Fruit fly (Drosophila melanogaster) whole organism, embryonic: ENCODE measurements around the gene CG45079.

Experiments used
- Atf3 ChIP-seq: fragments of 200-800 bp; sonication (Bioruptor generic); optimal IDR thresholded peaks from 3 replicates; lab custom pipeline; 2016; ENCODE audit warnings: missing biosample characterization, missing genetic modification characterization
- Atf6 ChIP-seq: fragments of 200-800 bp; sonication (Bioruptor generic); IDR thresholded peaks from 2 replicates; pipeline ENCODE4 v1.3.6; 2022; ENCODE audit warnings: missing biosample characterization, missing genetic modification characterization
- Blimp-1 ChIP-seq: fragments of 200-800 bp; sonication (Bioruptor generic); optimal IDR thresholded peaks from 3 replicates; lab custom pipeline; 2018; ENCODE audit warnings: missing biosample characterization, missing genetic modification characterization, mild to moderate bottlenecking, moderate library complexity, missing genetic modification reagents
- CG11695 ChIP-seq: fragments of 200-800 bp; sonication (Bioruptor generic); IDR thresholded peaks from 3 replicates; pipeline ENCODE4 v1.3.6; 2022; ENCODE audit warnings: missing biosample characterization, missing genetic modification characterization
- CG12299 ChIP-seq: fragments of 200-800 bp; sonication (Bioruptor generic); optimal IDR thresholded peaks from 2 replicates; lab custom pipeline; 2018; ENCODE audit warnings: missing biosample characterization, mild to moderate bottlenecking, missing genetic modification characterization
- CG12744 ChIP-seq: fragments of 200-800 bp; sonication (Bioruptor generic); optimal IDR thresholded peaks from 2 replicates; lab custom pipeline; 2016; ENCODE audit warnings: missing biosample characterization, missing genetic modification characterization
- CG1529 ChIP-seq: fragments of 200-800 bp; sonication (Bioruptor generic); optimal IDR thresholded peaks from 3 replicates; lab custom pipeline; 2018; ENCODE audit warnings: missing biosample characterization, missing genetic modification characterization
- CG1603 ChIP-seq: fragments of 200-800 bp; sonication (Bioruptor generic); optimal IDR thresholded peaks from 2 replicates; lab custom pipeline; 2019; ENCODE audit warnings: missing biosample characterization, mild to moderate bottlenecking, missing genetic modification characterization, moderate library complexity
- CG16813 ChIP-seq: fragments of 200-800 bp; sonication (Bioruptor generic); IDR thresholded peaks from 3 replicates; pipeline ENCODE4 v1.3.6; 2022; ENCODE audit warnings: missing biosample characterization, missing genetic modification characterization; ENCODE audit not compliant: partially characterized antibody
- CG17385 ChIP-seq: fragments of 200-800 bp; sonication (Bioruptor generic); optimal IDR thresholded peaks from 3 replicates; lab custom pipeline; 2018; ENCODE audit warnings: missing biosample characterization, mild to moderate bottlenecking, missing genetic modification characterization
- CG18599 ChIP-seq: fragments of 200-800 bp; sonication (Bioruptor generic); optimal IDR thresholded peaks from 3 replicates; lab custom pipeline; 2017; ENCODE audit warnings: missing biosample characterization, missing genetic modification characterization, mild to moderate bottlenecking, moderate library complexity, missing genetic modification reagents
- CG18764 ChIP-seq: fragments of 200-800 bp; sonication (Bioruptor generic); optimal IDR thresholded peaks from 3 replicates; lab custom pipeline; 2016; ENCODE audit warnings: missing biosample characterization, missing genetic modification characterization
- CG2116 ChIP-seq: fragments of 200-800 bp; sonication (Bioruptor generic); optimal IDR thresholded peaks from 3 replicates; lab custom pipeline; 2018; ENCODE audit warnings: missing biosample characterization, mild to moderate bottlenecking, missing genetic modification characterization
- CG30431 ChIP-seq: fragments of 200-800 bp; sonication (Bioruptor generic); optimal IDR thresholded peaks from 2 replicates; lab custom pipeline; 2017; ENCODE audit warnings: missing biosample characterization, missing genetic modification characterization
- CG31388 ChIP-seq: fragments of 200-800 bp; sonication (Bioruptor generic); optimal IDR thresholded peaks from 2 replicates; lab custom pipeline; 2016; ENCODE audit warnings: missing biosample characterization, missing genetic modification characterization
- CG31441 ChIP-seq: fragments of 200-800 bp; sonication (Bioruptor generic); IDR thresholded peaks from 2 replicates; pipeline ENCODE4 v1.3.6; 2022; ENCODE audit warnings: missing biosample characterization, missing genetic modification characterization
- CG4328 ChIP-seq: fragments of 200-800 bp; sonication (Bioruptor generic); optimal IDR thresholded peaks from 3 replicates; lab custom pipeline; 2017; ENCODE audit warnings: missing biosample characterization, missing genetic modification reagents, missing genetic modification characterization
- CG6654 ChIP-seq: fragments of 200-800 bp; sonication (Bioruptor generic); optimal IDR thresholded peaks from 2 replicates; lab custom pipeline; 2017; ENCODE audit warnings: missing biosample characterization, mild to moderate bottlenecking, missing genetic modification characterization
- CG6683 ChIP-seq: fragments of 200-800 bp; sonication (Bioruptor generic); optimal IDR thresholded peaks from 2 replicates; lab custom pipeline; 2017; ENCODE audit warnings: missing biosample characterization, mild to moderate bottlenecking, missing genetic modification characterization, missing genetic modification reagents
- CG7963 ChIP-seq: fragments of 200-800 bp; sonication (Bioruptor generic); IDR thresholded peaks from 3 replicates; pipeline ENCODE4 v1.3.6; 2022; ENCODE audit warnings: missing biosample characterization, missing genetic modification characterization; ENCODE audit not compliant: partially characterized antibody
- CG8478 ChIP-seq: fragments of >200 bp; optimal IDR thresholded peaks from 2 replicates; lab custom pipeline; 2018
- CG8944 ChIP-seq: fragments of 200-800 bp; sonication (Bioruptor generic); optimal IDR thresholded peaks from 3 replicates; lab custom pipeline; 2016; ENCODE audit warnings: missing biosample characterization, missing genetic modification characterization
- CG9215 ChIP-seq: fragments of 200-800 bp; sonication (Bioruptor generic); IDR thresholded peaks from 2 replicates; pipeline ENCODE4 v1.3.6; 2022; ENCODE audit warnings: missing biosample characterization, missing genetic modification characterization
- CG9727 ChIP-seq: fragments of 200-800 bp; sonication (Bioruptor generic); optimal IDR thresholded peaks from 3 replicates; lab custom pipeline; 2017; ENCODE audit warnings: missing biosample characterization, mild to moderate bottlenecking, missing genetic modification characterization
- Camta ChIP-seq: fragments of 200-800 bp; sonication (Bioruptor generic); optimal IDR thresholded peaks from 2 replicates; lab custom pipeline; 2016; ENCODE audit warnings: missing biosample characterization, missing genetic modification characterization
- Doc3 ChIP-seq: fragments of 200-800 bp; sonication (Bioruptor generic); IDR thresholded peaks from 3 replicates; pipeline ENCODE4 v1.3.6; 2022; ENCODE audit warnings: missing biosample characterization, missing genetic modification characterization; ENCODE audit not compliant: partially characterized antibody
- Ets65A ChIP-seq: fragments of 200-800 bp; sonication (Bioruptor generic); peaks from one replicate; lab custom pipeline; 2016; ENCODE audit warnings: missing biosample characterization, missing genetic modification characterization
- Lim3 ChIP-seq: fragments of 200-800 bp; sonication (Bioruptor generic); IDR thresholded peaks from 2 replicates; pipeline ENCODE4 v1.3.6; 2022; ENCODE audit warnings: missing biosample characterization, missing genetic modification characterization
- MBD-R2 ChIP-seq: fragments of 200-800 bp; sonication (Bioruptor generic); IDR thresholded peaks from 2 replicates; pipeline ENCODE4 v1.3.6; 2022; ENCODE audit warnings: missing biosample characterization, missing genetic modification characterization
- Myb ChIP-seq: fragments of 200-800 bp; sonication (Bioruptor generic); optimal IDR thresholded peaks from 2 replicates; lab custom pipeline; 2016; ENCODE audit warnings: missing biosample characterization, missing genetic modification characterization
- NK7.1 ChIP-seq: fragments of 200-800 bp; sonication (Bioruptor generic); optimal IDR thresholded peaks from 3 replicates; lab custom pipeline; 2016; ENCODE audit warnings: missing biosample characterization, missing genetic modification characterization
- PHDP ChIP-seq: fragments of 200-800 bp; sonication (Bioruptor generic); optimal IDR thresholded peaks from 3 replicates; lab custom pipeline; 2018; ENCODE audit warnings: missing biosample characterization, mild to moderate bottlenecking, missing genetic modification characterization, moderate library complexity
- Ptx1 ChIP-seq: fragments of 200-800 bp; sonication (Bioruptor generic); IDR thresholded peaks from 2 replicates; pipeline ENCODE4 v1.3.6; 2022; ENCODE audit warnings: missing biosample characterization, missing genetic modification characterization
- Ssrp ChIP-seq: fragments of 200-800 bp; sonication (Bioruptor generic); optimal IDR thresholded peaks from 2 replicates; lab custom pipeline; 2018; ENCODE audit warnings: missing biosample characterization, mild to moderate bottlenecking, missing genetic modification characterization, moderate library complexity
- Tbp ChIP-seq: fragments of >200 bp; optimal IDR thresholded peaks from 2 replicates; lab custom pipeline; 2018; ENCODE audit warnings: missing biosample characterization, missing genetic modification characterization
- Xrp1 ChIP-seq: fragments of 200-800 bp; sonication (Bioruptor generic); IDR thresholded peaks from 2 replicates; pipeline ENCODE4 v1.3.6; 2022; ENCODE audit warnings: missing biosample characterization, missing genetic modification characterization
- bbx ChIP-seq: fragments of 200-800 bp; sonication (Bioruptor generic); IDR thresholded peaks from 2 replicates; pipeline ENCODE4 v1.3.6; 2022; ENCODE audit warnings: missing biosample characterization, missing genetic modification characterization; ENCODE audit not compliant: partially characterized antibody
- dan ChIP-seq: fragments of 200-800 bp; sonication (Bioruptor generic); IDR thresholded peaks from 2 replicates; pipeline ENCODE4 v1.3.6; 2022; ENCODE audit warnings: missing biosample characterization, missing genetic modification characterization
- dimm ChIP-seq: fragments of 200-800 bp; sonication (Bioruptor generic); IDR thresholded peaks from 2 replicates; pipeline ENCODE4 v1.3.6; 2022; ENCODE audit warnings: missing biosample characterization, missing genetic modification characterization
- h ChIP-seq: fragments of >200 bp; optimal IDR thresholded peaks from 2 replicates; lab custom pipeline; 2017
- jumu ChIP-seq: fragments of 200-800 bp; sonication (Bioruptor generic); optimal IDR thresholded peaks from 3 replicates; lab custom pipeline; 2016; ENCODE audit warnings: missing biosample characterization, missing genetic modification characterization
- ken ChIP-seq: fragments of 200-800 bp; sonication (Bioruptor generic); IDR thresholded peaks from 3 replicates; pipeline ENCODE4 v1.3.6; 2022; ENCODE audit warnings: missing biosample characterization, missing genetic modification characterization
- luna ChIP-seq: fragments of 200-800 bp; sonication (Bioruptor generic); optimal IDR thresholded peaks from 2 replicates; lab custom pipeline; 2016; ENCODE audit warnings: missing biosample characterization, missing genetic modification characterization
- pan ChIP-seq, 4 experiments: fragments of >200 bp in 3 of 4; fragments of 200-800 bp in 1 of 4; sonication (Bioruptor generic) in 1 of 4; optimal IDR thresholded peaks in 3 of 4; IDR thresholded peaks in 1 of 4; 2 replicates each; pipeline versions ENCODE4 v1.3.6 to Lab custom; 2017 to 2022; ENCODE audit warnings: missing biosample characterization in 2 of 4, missing genetic modification characterization in 2 of 4, mixed read lengths in 1 of 4
- ro ChIP-seq: fragments of 200-800 bp; sonication (Bioruptor generic); IDR thresholded peaks from 2 replicates; pipeline ENCODE4 v1.3.6; 2022; ENCODE audit warnings: missing biosample characterization, missing genetic modification characterization
- sens-2 ChIP-seq: fragments of 200-800 bp; sonication (Bioruptor generic); IDR thresholded peaks from 2 replicates; pipeline ENCODE4 v1.3.6; 2022; ENCODE audit warnings: missing biosample characterization, missing genetic modification characterization
- seq ChIP-seq: fragments of 200-800 bp; sonication (Bioruptor generic); IDR thresholded peaks from 2 replicates; pipeline ENCODE4 v1.3.6; 2022; ENCODE audit warnings: missing biosample characterization, missing genetic modification characterization
- sob ChIP-seq: fragments of 200-800 bp; sonication (Bioruptor generic); IDR thresholded peaks from 2 replicates; pipeline ENCODE4 v1.3.6; 2022; ENCODE audit warnings: missing biosample characterization, missing genetic modification characterization
- zen ChIP-seq: fragments of 200-800 bp; sonication (Bioruptor generic); optimal IDR thresholded peaks from 3 replicates; lab custom pipeline; 2018; ENCODE audit warnings: missing biosample characterization, mild to moderate bottlenecking, missing genetic modification characterization, moderate library complexity
- zf30C ChIP-seq: fragments of 200-800 bp; sonication (Bioruptor generic); optimal IDR thresholded peaks from 3 replicates; lab custom pipeline; 2018; ENCODE audit warnings: missing biosample characterization, mild to moderate bottlenecking, missing genetic modification characterization
- zfh2 ChIP-seq: fragments of 200-800 bp; sonication (Bioruptor generic); optimal IDR thresholded peaks from 2 replicates; lab custom pipeline; 2016; ENCODE audit warnings: missing biosample characterization, missing genetic modification characterization

CG45079 gene

dm6 chr3R:17151376-17152026 is 27.2 kb downstream of the CG45079 start, which contains the start of gene CG5292 (continued):
- TF ChIP-seq CG31441 (GFP tag; lab: Robert Waterston, UW) = peak; percentile 95
- no peak for TF ChIP-seq Blimp-1 (GFP tag; lab: Kevin White, UChicago)
- peak; percentile 34; the same call in 1 of the 2 replicates for TF ChIP-seq seq (GFP tag; lab: Robert Waterston, UW)
- TF ChIP-seq CG12299 (tag; lab: Kevin White, UChicago) = no peak
- TF ChIP-seq Tbp (GFP tag; lab: Kevin White, UChicago) = no peak
- TF ChIP-seq NK7.1 (GFP tag; lab: Kevin White, UChicago) = peak; percentile 24
- TF ChIP-seq CG18599 (GFP tag; lab: Kevin White, UChicago) = peak; percentile 59
- TF ChIP-seq Atf3 = no peak
- no peak for TF ChIP-seq Myb (GFP tag; lab: Kevin White, UChicago)
- peak; percentile 65 for TF ChIP-seq Ptx1 (GFP tag; lab: Robert Waterston, UW)
- TF ChIP-seq bbx (GFP tag; lab: Robert Waterston, UW) = peak; percentile 62
- no peak for TF ChIP-seq CG6654 (GFP tag; lab: Kevin White, UChicago)
- TF ChIP-seq CG8478 (lab: Kevin White, UChicago) = no peak
- TF ChIP-seq Ssrp (tag; lab: Kevin White, UChicago) = no peak
- TF ChIP-seq CG12744 (GFP tag; lab: Kevin White, UChicago) = no peak
- TF ChIP-seq CG9215 (GFP tag; lab: Robert Waterston, UW) = 0 out of 2 replicates have a peak, but pooled peaks have one; percentile 16
- TF ChIP-seq CG1529 = no peak
- TF ChIP-seq ken (GFP tag; lab: Robert Waterston, UW) = 0 out of 3 replicates have a peak, but pooled peaks have one; percentile 36
- peak; percentile 49 for TF ChIP-seq zfh2
- TF ChIP-seq Xrp1 (GFP tag; lab: Robert Waterston, UW) = peak; percentile 69
- no peak for TF ChIP-seq sens-2 (GFP tag; lab: Robert Waterston, UW)
- TF ChIP-seq CG7963 (GFP tag; lab: Robert Waterston, UW) = no peak
- peak; percentile 80 for TF ChIP-seq CG1603 (tag; lab: Kevin White, UChicago)
- TF ChIP-seq Atf6 (GFP tag; lab: Robert Waterston, UW) = no peak; the same call in 1 of the 2 replicates
- TF ChIP-seq CG31388 (GFP tag; lab: Kevin White, UChicago) = no peak
- TF ChIP-seq Doc3 (GFP tag; lab: Robert Waterston, UW) = peak; percentile 39; the same call in 1 of the 3 replicates
- TF ChIP-seq zf30C (GFP tag; lab: Kevin White, UChicago) = no peak
- no peak for TF ChIP-seq CG18764 (GFP tag; lab: Kevin White, UChicago)
- peak; percentile 83 for TF ChIP-seq sob (GFP tag; lab: Robert Waterston, UW)
- no peak for TF ChIP-seq dan (GFP tag; lab: Robert Waterston, UW)
- no peak for TF ChIP-seq CG6683 (GFP tag; lab: Kevin White, UChicago)
- TF ChIP-seq MBD-R2 (GFP tag; lab: Robert Waterston, UW) = peak; percentile 100
- no peak for TF ChIP-seq PHDP (tag; lab: Kevin White, UChicago)
- peak; percentile 51 for TF ChIP-seq CG4328 (GFP tag; lab: Kevin White, UChicago)
- TF ChIP-seq jumu (GFP tag; lab: Kevin White, UChicago) = no peak
- peak; percentile 22 for TF ChIP-seq Camta
- TF ChIP-seq CG11695 (GFP tag; lab: Robert Waterston, UW) = 0 out of 3 replicates have a peak, but pooled peaks have one; percentile 33
- TF ChIP-seq Lim3 (GFP tag; lab: Robert Waterston, UW) = no peak
- peak; percentile 45; the same call in 1 of the 3 replicates for TF ChIP-seq CG16813 (GFP tag; lab: Robert Waterston, UW)
- peak; percentile 43 for TF ChIP-seq CG9727 (GFP tag; lab: Kevin White, UChicago)
- no peak for TF ChIP-seq zen
- TF ChIP-seq luna (GFP tag; lab: Kevin White, UChicago) = no peak
- no peak for TF ChIP-seq CG30431 (GFP tag; lab: Kevin White, UChicago)
- TF ChIP-seq CG17385 (GFP tag; lab: Kevin White, UChicago) = no peak
- no peak for TF ChIP-seq dimm (GFP tag; lab: Robert Waterston, UW)
- peak; percentile 94 for TF ChIP-seq Ets65A (GFP tag; lab: Kevin White, UChicago)
- TF ChIP-seq CG8944 (GFP tag; lab: Kevin White, UChicago) = no peak
- TF ChIP-seq ro (GFP tag; lab: Robert Waterston, UW) = no peak
- TF ChIP-seq pan (optimal IDR thresholded peaks at IDR 0.05; lab: Kevin White, UChicago) = no peak
- peak in 1 of 2 experiments; percentile 52 for TF ChIP-seq pan (GFP tag; optimal IDR thresholded peaks at IDR 0.05 in 1 of 2, IDR thresholded peaks at IDR 0.05 in 1 of 2)
- peak; percentile 49 for TF ChIP-seq CG2116 (GFP tag; lab: Kevin White, UChicago)
- TF ChIP-seq h = no peak
